Worm (Caenorhabditis elegans): ENCODE data around the gene aptf-4.

ce11 chrII:8570977-8571376 is 19.8 kb upstream of the aptf-4 start, which contains the start of gene bcs-1:
- no peak for TF ChIP-seq W03F9.2 (tag; optimal IDR thresholded peaks at IDR 0.05)
- no peak for TF ChIP-seq him-1 (tag; optimal IDR thresholded peaks at IDR 0.05)
